Worm (Caenorhabditis elegans): ENCODE data around the gene fndc-1.
A peak's percentile ranks its signal among the peaks of the same experiment; 100 is the strongest.

Gene fndc-1

ce11 chrII:11240963-11241362 lies 3.8 kb upstream of the fndc-1 start:
- TF ChIP-seq madf-3 (GFP tag; IDR thresholded peaks at IDR 0.05) (no peak), nfya-1 (tag; optimal IDR thresholded peaks at IDR 0.05; ENCODE audit: borderline replicate concordance, insufficient read depth) (no peak), ama-1 (optimal IDR thresholded peaks at IDR 0.05) (no peak), ama-1 (GFP tag; optimal IDR thresholded peaks at IDR 0.05) (no peak), lin-35 (GFP tag; optimal IDR thresholded peaks at IDR 0.05) (no peak), ztf-18 (tag; optimal IDR thresholded peaks at IDR 0.05) (no peak)

ce11 chrII:11240214-11240613 lies 3.1 kb upstream of the fndc-1 start:
- TF ChIP-seq sptf-2 (GFP tag; optimal IDR thresholded peaks at IDR 0.05) (no peak), ceh-79 (tag; optimal IDR thresholded peaks at IDR 0.05) (no peak), D2030.7 (GFP tag; IDR thresholded peaks at IDR 0.05) (no peak), die-1 (tag; optimal IDR thresholded peaks at IDR 0.05) (no peak), egrh-3 (GFP tag; IDR thresholded peaks at IDR 0.05) (no peak), akir-1 (GFP tag; optimal IDR thresholded peaks at IDR 0.05) (no peak), zfh-2 (GFP tag; conservative IDR thresholded peaks at IDR 0.05) (peak; percentile 52), dox-1 (GFP tag; IDR thresholded peaks at IDR 0.05) (0 out of 2 replicates have a peak, but pooled peaks have one; percentile 24), rcor-1 (GFP tag; IDR thresholded peaks at IDR 0.05) (no peak), attf-3 (GFP tag; conservative IDR thresholded peaks at IDR 0.05) (no peak)

- TF ChIP-seq madf-6 (GFP tag; IDR thresholded peaks at IDR 0.05) (peak; percentile 90), pbrm-1 (GFP tag; IDR thresholded peaks at IDR 0.05) (peak; percentile 81), chd-7 (tag; optimal IDR thresholded peaks at IDR 0.05) (no peak), lin-54 (GFP tag; optimal IDR thresholded peaks at IDR 0.05) (peak; percentile 87), madf-3 (GFP tag; IDR thresholded peaks at IDR 0.05) (0 out of 2 replicates have a peak, but pooled peaks have one; percentile 15), efl-1 (GFP tag; optimal IDR thresholded peaks at IDR 0.05) (peak; percentile 79), hsf-1 (GFP tag; IDR thresholded peaks at IDR 0.05) (peak; percentile 78), lir-1 (GFP tag; conservative IDR thresholded peaks at IDR 0.05) (peak; percentile 58; the same call in 1 of the 2 replicates), F49E8.2 (tag; optimal IDR thresholded peaks at IDR 0.05; ENCODE audit: insufficient read depth) (peak; percentile 66), ekl-4 (GFP tag; IDR thresholded peaks at IDR 0.05) (peak; percentile 68), dpl-1 (GFP tag; optimal IDR thresholded peaks at IDR 0.05) (peak; percentile 66), ZK185.1 (tag; optimal IDR thresholded peaks at IDR 0.05; ENCODE audit: poor library complexity, severe bottlenecking) (peak; percentile 21), nhr-27 (tag; optimal IDR thresholded peaks at IDR 0.05) (no peak), F23B12.7 (tag; optimal IDR thresholded peaks at IDR 0.05; ENCODE audit: insufficient read depth) (peak; percentile 90), let-526 (GFP tag; IDR thresholded peaks at IDR 0.05) (0 out of 2 replicates have a peak, but pooled peaks have one; percentile 20), rcor-1 (GFP tag; IDR thresholded peaks at IDR 0.05) (peak; percentile 76), xnd-1 (tag; optimal IDR thresholded peaks at IDR 0.05) (peak; percentile 65), tbp1 (GFP tag; optimal IDR thresholded peaks at IDR 0.05) (peak; percentile 67), Y95B8A.8 (GFP tag; IDR thresholded peaks at IDR 0.05) (peak; percentile 77; the same call in 1 of the 2 replicates), B0019.2 (GFP tag; conservative IDR thresholded peaks at IDR 0.05) (peak; percentile 78), ceh-100 (GFP tag; IDR thresholded peaks at IDR 0.05) (peak; percentile 62; the same call in 1 of the 2 replicates), lin-40 (tag; optimal IDR thresholded peaks at IDR 0.05) (no peak), F33H1.4 (GFP tag; IDR thresholded peaks at IDR 0.05) (peak; percentile 84), ceh-27 (GFP tag; optimal IDR thresholded peaks at IDR 0.05) (peak; percentile 54), fkh-3 (tag; optimal IDR thresholded peaks at IDR 0.05) (no peak), die-1 (tag; optimal IDR thresholded peaks at IDR 0.05) (no peak), athp-1 (tag; optimal IDR thresholded peaks at IDR 0.05) (peak; percentile 52), hmg-1.2 (GFP tag; IDR thresholded peaks at IDR 0.05) (peak; percentile 95), nfyb-1 (GFP tag; IDR thresholded peaks at IDR 0.05) (peak; percentile 20; the same call in 1 of the 2 replicates), snpc-1.3 (tag; optimal IDR thresholded peaks at IDR 0.05; ENCODE audit: insufficient read depth) (peak; percentile 82)
Observed at ce11 chrII:11238869-11239647, 1.9 kb upstream of the fndc-1 start, which contains the start of the genes rpn-9 and T06D8.9. Gene rpn-9 (minus strand): TSS chrII:11238919. Gene T06D8.9 (plus strand): TSS chrII:11239597.
